Worm (Caenorhabditis elegans) whole organism, mixed stage, embryonic: Measurements from ENCODE around the gene tgt-1.

Experiments
- bed-3 ChIP-seq: fragments of 200-800 bp; sonication (Bioruptor generic); optimal IDR thresholded peaks from 3 replicates; lab custom pipeline; 2018; ENCODE audit warnings: mild to moderate bottlenecking, missing genetic modification characterization, moderate library complexity, missing compliant biosample characterization
- ceh-39 ChIP-seq: fragments of 150-350 bp; optimal IDR thresholded peaks from 2 replicates; lab custom pipeline; 2014; ENCODE audit warnings: missing biosample characterization, missing genetic modification characterization
- ceh-43 ChIP-seq: fragments of 200-800 bp; sonication (Bioruptor generic); optimal IDR thresholded peaks from 2 replicates; lab custom pipeline; 2018; ENCODE audit warnings: mild to moderate bottlenecking, missing genetic modification characterization, moderate library complexity, missing compliant biosample characterization
- ceh-83 ChIP-seq: fragments of 200-800 bp; sonication (Bioruptor generic); optimal IDR thresholded peaks from 2 replicates; lab custom pipeline; 2018; ENCODE audit warnings: mild to moderate bottlenecking, missing genetic modification characterization, missing compliant biosample characterization
- ces-1 ChIP-seq: fragments of 150-350 bp; optimal IDR thresholded peaks from 2 replicates; lab custom pipeline; 2014; ENCODE audit warnings: missing biosample characterization, missing genetic modification reagents, missing genetic modification characterization
- cnd-1 ChIP-seq: fragments of 200-800 bp; sonication (Bioruptor generic); optimal IDR thresholded peaks from 2 replicates; lab custom pipeline; 2018; ENCODE audit warnings: mild to moderate bottlenecking, missing genetic modification characterization, missing compliant biosample characterization
- drap-1 ChIP-seq: fragments of 200-800 bp; sonication (Bioruptor generic); optimal IDR thresholded peaks from 3 replicates; lab custom pipeline; 2018; ENCODE audit warnings: mild to moderate bottlenecking, missing genetic modification characterization, missing compliant biosample characterization
- elt-3 ChIP-seq: fragments of 150-350 bp; optimal IDR thresholded peaks from 2 replicates; lab custom pipeline; 2014; ENCODE audit warnings: missing biosample characterization, missing genetic modification characterization
- flh-1 ChIP-seq: fragments of 200-800 bp; sonication (Bioruptor generic); optimal IDR thresholded peaks from 2 replicates; lab custom pipeline; 2018; ENCODE audit warnings: mild to moderate bottlenecking, missing genetic modification characterization, moderate library complexity, missing compliant biosample characterization
- ham-2 ChIP-seq: fragments of 200-800 bp; sonication (Bioruptor generic); optimal IDR thresholded peaks from 2 replicates; lab custom pipeline; 2018; ENCODE audit warnings: mild to moderate bottlenecking, missing genetic modification characterization, missing compliant biosample characterization
- hlh-1 ChIP-seq: fragments of 150-350 bp; optimal IDR thresholded peaks from 2 replicates; lab custom pipeline; 2014; ENCODE audit warnings: missing biosample characterization, missing genetic modification reagents, missing genetic modification characterization
- lin-13 ChIP-seq: fragments of 150-350 bp; optimal IDR thresholded peaks from 2 replicates; lab custom pipeline; 2014; ENCODE audit warnings: missing biosample characterization, missing genetic modification characterization
- lin-32 ChIP-seq: fragments of 200-800 bp; sonication (Bioruptor generic); optimal IDR thresholded peaks from 2 replicates; lab custom pipeline; 2018; ENCODE audit warnings: mild to moderate bottlenecking, missing genetic modification characterization, missing compliant biosample characterization
- mab-5 ChIP-seq: fragments of 150-350 bp; optimal IDR thresholded peaks from 2 replicates; lab custom pipeline; 2014; ENCODE audit warnings: missing biosample characterization, missing genetic modification characterization
- mep-1 ChIP-seq: fragments of 150-350 bp; optimal IDR thresholded peaks from 2 replicates; lab custom pipeline; 2017; ENCODE audit warnings: missing biosample characterization, missing genetic modification reagents, missing genetic modification characterization, inconsistent platforms
- nhr-12 ChIP-seq: fragments of 150-350 bp; optimal IDR thresholded peaks from 2 replicates; lab custom pipeline; 2014; ENCODE audit warnings: missing biosample characterization, missing genetic modification characterization
- nhr-2 ChIP-seq: fragments of 150-350 bp; optimal IDR thresholded peaks from 2 replicates; lab custom pipeline; 2014; ENCODE audit warnings: missing biosample characterization, missing genetic modification characterization
- nhr-28 ChIP-seq: fragments of 150-350 bp; optimal IDR thresholded peaks from 2 replicates; lab custom pipeline; 2014; ENCODE audit warnings: missing biosample characterization, missing genetic modification characterization
- nhr-76 ChIP-seq: sonication (generic microtip); optimal IDR thresholded peaks from 2 replicates; lab custom pipeline; 2017; ENCODE audit warnings: missing biosample characterization, missing genetic modification characterization
- pha-4 ChIP-seq: fragments of 150-350 bp; optimal IDR thresholded peaks from 2 replicates; lab custom pipeline; 2018; ENCODE audit warnings: missing biosample characterization, missing genetic modification reagents, missing genetic modification characterization
- sem-2 ChIP-seq: fragments of 200-800 bp; sonication (Bioruptor generic); optimal IDR thresholded peaks from 2 replicates; lab custom pipeline; 2018; ENCODE audit warnings: mild to moderate bottlenecking, missing genetic modification characterization, missing compliant biosample characterization
- snpc-4 ChIP-seq: fragments of 150-350 bp; optimal IDR thresholded peaks from 2 replicates; lab custom pipeline; 2014; ENCODE audit warnings: missing biosample characterization, missing genetic modification characterization
- sptf-1 ChIP-seq: sonication (generic microtip); optimal IDR thresholded peaks from 2 replicates; lab custom pipeline; 2017; ENCODE audit warnings: mild to moderate bottlenecking, missing genetic modification characterization, moderate library complexity, missing compliant biosample characterization
- tbx-8 ChIP-seq: fragments of 200-800 bp; sonication (Bioruptor generic); optimal IDR thresholded peaks from 2 replicates; lab custom pipeline; 2018; ENCODE audit warnings: mild to moderate bottlenecking, missing genetic modification characterization, moderate library complexity, missing compliant biosample characterization
- unc-120 ChIP-seq: sonication (generic microtip); optimal IDR thresholded peaks from 2 replicates; lab custom pipeline; 2017; ENCODE audit warnings: missing genetic modification characterization, missing compliant biosample characterization; ENCODE audit not compliant: poor library complexity, severe bottlenecking
- unc-39 ChIP-seq: fragments of 150-350 bp; optimal IDR thresholded peaks from 2 replicates; lab custom pipeline; 2014; ENCODE audit warnings: missing biosample characterization, missing genetic modification characterization
- unc-62 ChIP-seq: fragments of 150-350 bp; optimal IDR thresholded peaks from 2 replicates; lab custom pipeline; 2014; ENCODE audit warnings: missing biosample characterization, missing genetic modification reagents, missing genetic modification characterization
- zip-8 ChIP-seq: fragments of 150-350 bp; optimal IDR thresholded peaks from 2 replicates; lab custom pipeline; 2014; ENCODE audit warnings: missing biosample characterization, missing genetic modification characterization

tgt-1 gene

DNA sequence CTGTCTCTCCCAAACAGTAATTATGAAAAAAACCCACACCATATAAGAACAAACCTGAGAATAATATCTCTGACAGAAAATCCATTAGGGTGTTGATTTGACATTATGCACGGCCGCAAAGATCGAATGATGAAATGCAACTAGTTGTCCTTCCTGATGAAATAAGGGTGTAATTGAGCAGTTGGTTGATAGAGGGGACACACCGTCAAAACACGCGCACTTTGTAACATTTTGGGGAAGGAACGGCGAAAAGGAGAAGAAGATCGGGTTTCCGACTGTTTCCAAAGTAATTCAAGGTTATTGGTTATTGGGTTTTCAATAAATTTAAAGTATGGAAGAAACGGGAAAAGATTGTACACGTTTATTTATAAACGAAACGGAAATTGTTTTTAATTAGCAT, 37.6 kb downstream of the tgt-1 start, which contains the start of gene ZK822.1:
Gene ZK822.1 (minus strand): TSS at position 121 of the 400 bp plus-strand sequence.
- TF ChIP-seq unc-62 (GFP tag; lab: Kevin White, UChicago): peak; percentile 18
- TF ChIP-seq sem-2 (GFP tag; lab: Kevin White, UChicago): no peak
- peak; percentile 93 for TF ChIP-seq hlh-1 (tag; lab: Kevin White, UChicago)

DNA sequence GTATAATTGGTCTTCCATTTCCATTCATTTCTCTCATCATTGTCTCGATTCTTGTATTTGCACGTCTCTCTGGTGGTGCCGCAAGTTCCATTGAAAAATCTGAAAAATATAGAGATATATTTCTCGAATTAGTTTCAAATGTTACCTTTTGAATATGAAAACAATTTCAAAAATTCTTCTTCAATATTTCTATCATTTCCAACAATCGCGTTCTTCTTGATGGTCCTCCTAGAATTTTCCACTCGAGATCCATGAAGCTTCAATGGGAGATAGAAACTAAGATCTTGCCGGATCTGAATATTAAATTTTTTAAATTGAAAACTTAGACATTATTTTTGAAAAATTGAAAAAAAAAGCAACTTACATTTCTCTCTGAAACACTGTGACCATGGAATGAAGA, 40.5 kb downstream of the tgt-1 start:
- TF ChIP-seq bed-3 (GFP tag; lab: Kevin White, UChicago): no peak
- TF ChIP-seq nhr-28 (tag; lab: Kevin White, UChicago): no peak
- no peak for TF ChIP-seq hlh-1 (tag; lab: Kevin White, UChicago)
- TF ChIP-seq mab-5 (tag; lab: Kevin White, UChicago): no peak
- TF ChIP-seq unc-39: no peak
- TF ChIP-seq nhr-12 (tag; lab: Kevin White, UChicago): no peak
- no peak for TF ChIP-seq pha-4 (tag; lab: Kevin White, UChicago)
- no peak for TF ChIP-seq lin-13 (tag; lab: Kevin White, UChicago)
- no peak for TF ChIP-seq snpc-4
- no peak for TF ChIP-seq sptf-1

DNA sequence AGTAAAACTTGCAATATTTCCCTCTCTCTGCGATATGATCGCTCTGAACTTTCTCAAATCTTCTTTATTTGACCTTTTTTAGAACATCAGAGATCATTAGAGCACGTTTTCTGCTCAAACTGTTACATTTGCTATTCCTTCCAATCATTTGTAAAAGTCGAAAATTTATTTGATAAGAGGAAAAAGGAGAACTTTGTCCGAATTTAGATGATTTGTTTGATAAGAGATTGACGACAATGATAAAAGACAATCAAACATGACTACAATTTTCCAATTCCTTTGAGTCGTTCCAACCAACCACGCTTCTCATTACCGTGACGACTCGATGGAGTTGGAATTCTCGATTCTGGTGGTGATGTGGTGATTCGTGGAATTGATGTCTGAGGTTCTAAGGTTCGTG, 41.7 kb downstream of the tgt-1 start:
- no peak for TF ChIP-seq mab-5 (tag; lab: Kevin White, UChicago)
- TF ChIP-seq ceh-39 (tag; lab: Kevin White, UChicago): no peak
- TF ChIP-seq mep-1 (tag; lab: Kevin White, UChicago): no peak
- no peak for TF ChIP-seq ceh-43 (GFP tag; lab: Kevin White, UChicago)
- no peak for TF ChIP-seq cnd-1 (tag; lab: Kevin White, UChicago)
- no peak for TF ChIP-seq sem-2 (GFP tag; lab: Kevin White, UChicago)
- TF ChIP-seq ces-1 (GFP tag; lab: Kevin White, UChicago): no peak
- no peak for TF ChIP-seq nhr-28 (tag; lab: Kevin White, UChicago)
- no peak for TF ChIP-seq nhr-2 (tag; lab: Kevin White, UChicago)
- no peak for TF ChIP-seq ceh-83 (GFP tag; lab: Kevin White, UChicago)
- no peak for TF ChIP-seq tbx-8
- no peak for TF ChIP-seq pha-4 (tag; lab: Kevin White, UChicago)
- no peak for TF ChIP-seq snpc-4
- no peak for TF ChIP-seq ham-2 (GFP tag; lab: Kevin White, UChicago)
- no peak for TF ChIP-seq bed-3 (GFP tag; lab: Kevin White, UChicago)

DNA sequence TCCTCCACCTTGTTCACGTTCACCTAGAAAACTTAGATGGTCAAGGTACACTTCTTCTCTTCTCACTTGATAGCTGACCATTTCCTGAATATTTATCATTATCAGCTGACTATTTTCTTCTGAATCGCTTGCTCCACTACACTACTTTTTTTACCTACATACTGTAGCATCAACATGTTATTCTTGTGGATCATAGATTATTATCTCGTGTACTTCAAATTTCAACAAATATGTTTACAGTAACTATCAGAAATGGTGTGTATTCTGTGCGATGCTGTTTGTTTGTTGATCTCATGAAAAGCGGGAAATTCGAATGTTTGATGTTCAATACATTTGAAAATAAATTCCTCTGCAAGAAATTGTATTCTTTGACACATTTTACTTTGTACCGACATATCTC, 42.7 kb downstream of the tgt-1 start, which contains the start of gene ZK822.10:
Gene ZK822.10 (plus strand): TSS at position 231 of the 400 bp plus-strand sequence.
- TF ChIP-seq snpc-4 (no peak), pha-4 (tag; lab: Kevin White, UChicago) (no peak), bed-3 (GFP tag; lab: Kevin White, UChicago) (no peak), cnd-1 (tag; lab: Kevin White, UChicago) (no peak), ham-2 (GFP tag; lab: Kevin White, UChicago) (no peak), zip-8 (tag; lab: Kevin White, UChicago) (no peak), elt-3 (tag; lab: Kevin White, UChicago) (no peak), unc-39 (no peak), drap-1 (GFP tag; lab: Kevin White, UChicago) (no peak), unc-62 (GFP tag; lab: Kevin White, UChicago) (no peak), unc-120 (tag; lab: Kevin White, UChicago) (no peak), ceh-43 (GFP tag; lab: Kevin White, UChicago) (no peak), ceh-39 (tag; lab: Kevin White, UChicago) (no peak), nhr-76 (no peak), nhr-12 (tag; lab: Kevin White, UChicago) (no peak), sptf-1 (no peak), lin-32 (GFP tag; lab: Kevin White, UChicago) (no peak), ceh-83 (GFP tag; lab: Kevin White, UChicago) (no peak), hlh-1 (tag; lab: Kevin White, UChicago) (no peak), tbx-8 (no peak)
- TF ChIP-seq, all 35 proteins: peak for 0

DNA sequence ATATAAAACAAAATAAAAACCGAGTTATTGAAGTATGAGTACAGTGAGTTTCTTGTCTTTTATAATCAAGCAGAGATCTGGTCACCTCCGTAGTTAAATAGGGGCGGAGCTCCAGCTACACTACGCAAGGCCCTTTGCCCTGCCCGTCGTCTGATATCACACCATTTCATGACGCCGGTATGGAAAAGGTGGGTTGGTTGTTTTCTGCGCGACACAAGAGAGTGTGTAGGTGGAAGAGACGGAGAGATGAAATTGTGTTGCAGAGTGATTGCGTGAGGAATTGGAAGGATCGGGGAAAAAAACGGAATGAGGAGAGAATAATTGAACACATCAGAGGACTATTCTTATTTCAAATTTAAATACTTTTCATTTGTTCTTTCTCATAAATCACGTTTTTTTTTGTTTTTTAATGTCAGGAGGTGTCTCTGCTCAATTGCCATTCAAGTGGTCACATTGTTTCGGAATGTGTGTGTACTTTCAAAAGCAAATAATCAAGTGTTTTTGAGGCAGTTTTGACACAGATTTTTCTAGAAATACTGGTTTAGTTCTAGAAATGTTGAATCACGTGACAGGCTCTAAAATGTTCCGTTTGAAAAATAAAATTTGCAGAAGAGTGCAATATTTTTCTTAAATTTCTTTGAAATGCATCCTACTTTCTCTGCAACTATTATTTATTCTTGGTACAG, 43.7 kb downstream of the tgt-1 start, which contains the start of gene ZK822.9:
Gene ZK822.9 (plus strand): TSS at position 180 of the 686 bp plus-strand sequence.
- TF ChIP-seq mep-1 (tag; lab: Kevin White, UChicago): no peak
- TF ChIP-seq flh-1 (GFP tag; lab: Kevin White, UChicago): no peak
- TF ChIP-seq drap-1 (GFP tag; lab: Kevin White, UChicago): no peak
- TF ChIP-seq tbx-8: no peak
- no peak for TF ChIP-seq elt-3 (tag; lab: Kevin White, UChicago)
- no peak for TF ChIP-seq ceh-43 (GFP tag; lab: Kevin White, UChicago)
